Worm (Caenorhabditis elegans): Measurements from ENCODE around the gene Y41D4A.3.

DNA sequence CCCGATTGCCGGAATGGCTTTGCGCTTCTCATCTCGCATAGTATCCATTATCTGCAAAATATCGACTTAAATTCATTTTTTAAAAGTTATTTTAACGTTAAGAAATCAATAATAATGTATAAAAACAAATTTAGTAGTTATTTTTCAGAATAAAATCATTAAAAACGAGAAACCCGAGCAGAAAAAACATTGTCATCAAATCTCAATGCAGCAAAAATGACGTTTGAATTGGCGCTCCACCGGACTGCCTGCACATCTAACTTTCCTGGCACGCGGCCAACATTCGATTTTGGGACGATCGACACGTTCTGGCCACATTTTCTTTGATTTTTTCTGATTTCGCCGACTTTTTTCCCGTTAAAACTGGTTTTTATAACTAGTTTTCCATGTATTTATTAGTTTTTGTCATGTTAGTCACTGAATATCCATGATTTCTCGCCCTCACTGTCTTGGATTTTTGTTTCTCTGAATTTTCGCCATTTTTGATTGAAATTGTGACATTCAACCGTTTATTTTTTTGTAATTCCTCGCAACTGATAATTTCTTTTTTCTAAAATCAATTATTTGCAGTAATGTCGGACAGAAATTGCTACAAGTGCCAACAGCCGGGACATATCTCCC lies 43.8 kb upstream of the Y41D4A.3 start, which contains the start of the genes pbs-1 and K08D12.3:
- TF ChIP-seq hlh-30 (tag; optimal IDR thresholded peaks at IDR 0.05; ENCODE audit: insufficient read depth) (peak; percentile 75), nhr-10 (tag; optimal IDR thresholded peaks at IDR 0.05) (no peak), fkh-10 (GFP tag; optimal IDR thresholded peaks at IDR 0.05) (no peak), D1046.2 (GFP tag; IDR thresholded peaks at IDR 0.05) (no peak), jun-1 (tag; optimal IDR thresholded peaks at IDR 0.05) (no peak), nhr-6 (tag; optimal IDR thresholded peaks at IDR 0.05) (peak; percentile 62), nhr-28 (tag; optimal IDR thresholded peaks at IDR 0.05) (peak; percentile 39)

Data from whole organism, L4 larva.